Fruit fly (Drosophila melanogaster): ENCODE data around the gene CG9098.

The CG9098 gene

DNA sequence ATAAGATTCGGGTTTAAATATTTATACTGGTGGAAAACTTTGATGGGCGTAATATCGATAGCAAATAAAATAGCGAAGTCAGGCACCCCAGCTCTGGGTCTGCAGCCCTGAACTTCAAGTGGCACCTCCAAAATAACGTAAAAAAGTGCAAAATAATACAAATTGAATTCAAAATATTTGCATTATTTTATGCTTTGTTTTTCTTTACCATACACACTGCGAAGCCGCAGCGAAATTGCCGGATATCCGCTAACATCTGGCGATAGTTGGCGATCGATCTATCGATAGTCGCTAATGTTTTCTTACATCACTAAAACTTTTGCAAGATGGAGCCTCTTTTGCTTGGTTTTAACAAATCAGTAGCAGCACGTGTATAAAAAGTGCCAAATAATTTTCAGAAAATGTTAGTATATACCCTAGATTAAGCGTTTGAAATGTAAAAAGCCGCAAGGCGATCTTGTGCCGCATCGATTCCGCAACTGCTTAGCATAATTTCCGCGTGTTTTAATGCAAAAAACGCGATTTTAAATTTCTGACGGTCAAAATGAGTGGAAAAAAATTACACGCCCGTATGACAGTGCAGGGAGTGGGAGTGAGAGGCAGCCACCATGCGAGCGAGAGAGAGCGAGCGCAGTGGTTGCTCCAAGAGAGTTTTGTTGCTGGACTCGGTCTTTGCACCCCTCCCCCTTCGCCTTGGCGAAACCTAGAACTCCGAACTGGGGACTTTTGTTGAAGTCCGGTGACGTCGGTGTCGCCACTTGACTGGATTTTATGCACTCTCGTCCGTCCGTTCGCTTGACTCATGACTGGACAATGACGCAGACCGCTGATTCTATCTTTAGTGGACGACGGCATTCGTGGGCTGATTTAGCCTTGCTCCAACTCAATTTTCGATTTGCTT is 30.5 kb downstream of the CG9098 start, which contains the start of gene eIF4A (continued):
- TF ChIP-seq ATbp (GFP tag; optimal IDR thresholded peaks at IDR 0.05) (peak; percentile 4), HHEX (GFP tag; optimal IDR thresholded peaks at IDR 0.05) (no peak), CG17186 (GFP tag; optimal IDR thresholded peaks at IDR 0.05) (peak; percentile 64), CG1603 (tag; optimal IDR thresholded peaks at IDR 0.05) (peak; percentile 66), CG11085 (GFP tag; IDR thresholded peaks at IDR 0.05) (no peak), zen (tag; optimal IDR thresholded peaks at IDR 0.05) (peak; percentile 40), aop (GFP tag; IDR thresholded peaks at IDR 0.05) (no peak), CG15011 (GFP tag; optimal IDR thresholded peaks at IDR 0.05) (peak; percentile 23), CG14860 (GFP tag; IDR thresholded peaks at IDR 0.05; ENCODE audit: partially characterized antibody) (no peak), Atf6 (GFP tag; IDR thresholded peaks at IDR 0.05) (no peak), bbx (GFP tag; IDR thresholded peaks at IDR 0.05; ENCODE audit: partially characterized antibody) (no peak), sisA (GFP tag; IDR thresholded peaks at IDR 0.05) (no peak), Stat92E (GFP tag; optimal IDR thresholded peaks at IDR 0.05) (peak in 1 of 3 experiments; percentile 2), vnd (GFP tag; IDR thresholded peaks at IDR 0.05; ENCODE audit: partially characterized antibody) (no peak), Doc3 (GFP tag; IDR thresholded peaks at IDR 0.05; ENCODE audit: partially characterized antibody) (no peak), chinmo (GFP tag; IDR thresholded peaks at IDR 0.05; ENCODE audit: partially characterized antibody) (no peak), salm (tag; optimal IDR thresholded peaks at IDR 0.05) (peak; percentile 52), lov (optimal IDR thresholded peaks at IDR 0.05) (no peak), lov (GFP tag; IDR thresholded peaks at IDR 0.05) (no peak), Spps (tag; optimal IDR thresholded peaks at IDR 0.05) (peak; percentile 11), CG2875 (GFP tag; optimal IDR thresholded peaks at IDR 0.05) (peak; percentile 32), ara (GFP tag; IDR thresholded peaks at IDR 0.05) (no peak), trem (tag; optimal IDR thresholded peaks at IDR 0.05) (peak; percentile 57), MTF-1 (GFP tag; optimal IDR thresholded peaks at IDR 0.05; ENCODE audit: borderline replicate concordance) (peak; percentile 37), CG17829 (tag; optimal IDR thresholded peaks at IDR 0.05) (peak; percentile 12), dan (GFP tag; IDR thresholded peaks at IDR 0.05) (no peak), CrebB (tag; optimal IDR thresholded peaks at IDR 0.05) (no peak), Aef1 (GFP tag; IDR thresholded peaks at IDR 0.05) (no peak), usp (GFP tag; optimal IDR thresholded peaks at IDR 0.05) (no peak), CG4730 (GFP tag; IDR thresholded peaks at IDR 0.05) (no peak), CG12942 (GFP tag; optimal IDR thresholded peaks at IDR 0.05) (no peak), Fer3 (tag; optimal IDR thresholded peaks at IDR 0.05) (peak; percentile 48), HmgZ (tag; optimal IDR thresholded peaks at IDR 0.05) (peak; percentile 15), bab2 (GFP tag; optimal IDR thresholded peaks at IDR 0.05) (no peak), Mes4 (GFP tag; optimal IDR thresholded peaks at IDR 0.05) (peak; percentile 54), lola (GFP tag; optimal IDR thresholded peaks at IDR 0.05) (peak in 1 of 3 experiments; percentile 29), sob (GFP tag; IDR thresholded peaks at IDR 0.05) (no peak), ro (GFP tag; IDR thresholded peaks at IDR 0.05) (no peak), CG13296 (GFP tag; optimal IDR thresholded peaks at IDR 0.05) (peak; percentile 58), CG10462 (GFP tag; optimal IDR thresholded peaks at IDR 0.05) (no peak), CG9437 (GFP tag; optimal IDR thresholded peaks at IDR 0.05) (peak; percentile 89), corto (GFP tag; optimal IDR thresholded peaks at IDR 0.05) (no peak), Oli (tag; optimal IDR thresholded peaks at IDR 0.05) (peak; percentile 14), mld (GFP tag; IDR thresholded peaks at IDR 0.05; ENCODE audit: partially characterized antibody) (no peak), CG30020 (tag; optimal IDR thresholded peaks at IDR 0.05) (peak; percentile 66), Dbx (GFP tag; IDR thresholded peaks at IDR 0.05) (no peak), CG8924 (tag; optimal IDR thresholded peaks at IDR 0.05) (peak; percentile 27), CG7745 (tag; optimal IDR thresholded peaks at IDR 0.05) (no peak)

Measured in whole organism, embryonic.